Worm (Caenorhabditis elegans) whole organism, L4 larva: ENCODE measurements around the gene F55B12.2.
A peak's percentile ranks its signal among the peaks of the same experiment; 100 is the strongest.

Experiments used
- F37D6.2 ChIP-seq: sonication (generic microtip); optimal IDR thresholded peaks from 2 replicates; lab custom pipeline; 2016; ENCODE audit warnings: mild to moderate bottlenecking, missing genetic modification characterization, missing compliant biosample characterization
- F44E2.7 ChIP-seq: fragments of 200-800 bp; sonication (Bioruptor generic); IDR thresholded peaks from 2 replicates; pipeline ENCODE4 v2.1.2; 2022; ENCODE audit warnings: missing genetic modification characterization, missing compliant biosample characterization
- T20F7.1 ChIP-seq: fragments of 200-800 bp; sonication (Bioruptor generic); optimal IDR thresholded peaks from 2 replicates; lab custom pipeline; 2018; ENCODE audit warnings: mild to moderate bottlenecking, missing genetic modification characterization, missing compliant biosample characterization
- ceh-20 ChIP-seq: fragments of 200-800 bp; sonication (Bioruptor generic); IDR thresholded peaks from 2 replicates; pipeline ENCODE4 v1.3.6; 2022; ENCODE audit warnings: missing genetic modification reagents, missing genetic modification characterization, missing compliant biosample characterization
- ceh-28 ChIP-seq: fragments of 150-350 bp; optimal IDR thresholded peaks from 2 replicates; lab custom pipeline; 2014; ENCODE audit warnings: missing biosample characterization, missing genetic modification reagents, missing genetic modification characterization
- ceh-44 ChIP-seq: fragments of 200-800 bp; sonication (Bioruptor generic); IDR thresholded peaks from 2 replicates; pipeline ENCODE4 v1.3.6; 2022; ENCODE audit warnings: missing genetic modification reagents, missing genetic modification characterization, missing compliant biosample characterization
- daf-16 ChIP-seq, 3 experiments: sonication (generic microtip); optimal IDR thresholded peaks; 2 replicates each; lab custom pipeline; 2016 to 2017; ENCODE audit warnings: missing genetic modification characterization in 3 of 3, missing genetic modification reagents in 3 of 3, mild to moderate bottlenecking in 2 of 3, missing compliant biosample characterization in 2 of 3, missing biosample characterization in 1 of 3, moderate library complexity in 1 of 3
- dmd-6 ChIP-seq: fragments of 200-800 bp; sonication (Bioruptor generic); IDR thresholded peaks from 2 replicates; pipeline ENCODE4 v1.3.6; 2022; ENCODE audit warnings: missing genetic modification reagents, missing genetic modification characterization, missing compliant biosample characterization
- dpl-1 ChIP-seq: fragments of 150-350 bp; optimal IDR thresholded peaks from 2 replicates; lab custom pipeline; 2014; ENCODE audit warnings: missing biosample characterization, missing genetic modification reagents, missing genetic modification characterization
- dve-1 ChIP-seq: sonication (generic microtip); optimal IDR thresholded peaks from 2 replicates; lab custom pipeline; 2017; ENCODE audit warnings: antibody characterized with exemption, mild to moderate bottlenecking, missing genetic modification characterization, missing compliant biosample characterization; ENCODE audit not compliant: insufficient read depth
- egl-43 ChIP-seq: fragments of 200-800 bp; sonication (Bioruptor generic); IDR thresholded peaks from 2 replicates; pipeline ENCODE4 v1.3.6; 2022; ENCODE audit warnings: missing genetic modification reagents, missing genetic modification characterization, missing compliant biosample characterization
- hlh-11 ChIP-seq: fragments of 200-800 bp; sonication (Bioruptor generic); optimal IDR thresholded peaks from 2 replicates; lab custom pipeline; 2018; ENCODE audit warnings: mild to moderate bottlenecking, missing genetic modification characterization, missing compliant biosample characterization
- hlh-30 ChIP-seq: sonication (generic microtip); optimal IDR thresholded peaks from 2 replicates; lab custom pipeline; 2017; ENCODE audit warnings: antibody characterized with exemption, mild to moderate bottlenecking, missing genetic modification characterization, missing compliant biosample characterization; ENCODE audit not compliant: insufficient read depth
- hmg-1.1 ChIP-seq: fragments of 200-800 bp; sonication (Bioruptor generic); IDR thresholded peaks from 2 replicates; pipeline ENCODE4 v1.3.6; 2022; ENCODE audit warnings: missing genetic modification reagents, missing genetic modification characterization, missing compliant biosample characterization
- lin-1 ChIP-seq: fragments of 200-800 bp; sonication (Bioruptor generic); IDR thresholded peaks from 2 replicates; pipeline ENCODE4 v1.3.6; 2022; ENCODE audit warnings: missing genetic modification reagents, missing genetic modification characterization, missing compliant biosample characterization
- lin-15B ChIP-seq: fragments of 150-350 bp; sonication (generic microtip); optimal IDR thresholded peaks from 3 replicates; lab custom pipeline; 2014; ENCODE audit warnings: missing biosample characterization, missing genetic modification characterization
- lin-38 ChIP-seq: fragments of 200-800 bp; sonication (Bioruptor generic); IDR thresholded peaks from 2 replicates; pipeline ENCODE4 v1.3.6; 2022; ENCODE audit warnings: missing genetic modification reagents, missing genetic modification characterization, missing compliant biosample characterization
- lsy-2 ChIP-seq, 2 experiments: fragments of 150-350 bp in 1 of 2; sonication (generic microtip) in 1 of 2; optimal IDR thresholded peaks; 2 replicates each; lab custom pipeline; 2014 to 2017; ENCODE audit warnings: missing biosample characterization in 2 of 2, missing genetic modification characterization in 2 of 2
- madf-9 ChIP-seq: fragments of 200-800 bp; sonication (Bioruptor generic); conservative IDR thresholded peaks from 2 replicates; pipeline ENCODE4 v1.3.6; 2022; ENCODE audit warnings: missing genetic modification reagents, missing genetic modification characterization, missing compliant biosample characterization
- mes-2 ChIP-seq: sonication (generic microtip); optimal IDR thresholded peaks from 2 replicates; lab custom pipeline; 2016; ENCODE audit warnings: missing genotype, mild to moderate bottlenecking, missing genetic modification characterization, missing compliant biosample characterization; ENCODE audit not compliant: poor library complexity, severe bottlenecking
- mxl-3 ChIP-seq: fragments of 200-800 bp; sonication (Bioruptor generic); optimal IDR thresholded peaks from 2 replicates; lab custom pipeline; 2018; ENCODE audit warnings: mild to moderate bottlenecking, missing genetic modification characterization, missing compliant biosample characterization
- nhr-102 ChIP-seq: sonication (generic microtip); optimal IDR thresholded peaks from 2 replicates; lab custom pipeline; 2016; ENCODE audit warnings: mild to moderate bottlenecking, missing genetic modification characterization, moderate library complexity, missing compliant biosample characterization
- nhr-11 ChIP-seq: fragments of 150-350 bp; optimal IDR thresholded peaks from 2 replicates; lab custom pipeline; 2014; ENCODE audit warnings: missing biosample characterization, missing genetic modification characterization
- nhr-25 ChIP-seq: sonication (generic microtip); optimal IDR thresholded peaks from 2 replicates; lab custom pipeline; 2017; ENCODE audit warnings: missing genetic modification characterization, mild to moderate bottlenecking, missing compliant biosample characterization, antibody characterized with exemption, moderate library complexity, borderline replicate concordance; ENCODE audit not compliant: insufficient read depth
- nhr-41 ChIP-seq: fragments of 200-800 bp; sonication (Bioruptor generic); IDR thresholded peaks from 2 replicates; pipeline ENCODE4 v1.3.6; 2022; ENCODE audit warnings: missing genetic modification reagents, missing genetic modification characterization, missing compliant biosample characterization
- nhr-77 ChIP-seq: fragments of 150-350 bp; optimal IDR thresholded peaks from 2 replicates; lab custom pipeline; 2014; ENCODE audit warnings: missing biosample characterization, missing genetic modification characterization
- pha-4 ChIP-seq, 2 experiments: fragments of 150-350 bp in 1 of 2; fragments of 200-800 bp in 1 of 2; sonication (Bioruptor generic) in 1 of 2; IDR thresholded peaks in 1 of 2; optimal IDR thresholded peaks in 1 of 2; 2 replicates each; pipeline versions ENCODE4 v1.3.6 to Lab custom; 2014 to 2022; ENCODE audit warnings: missing genetic modification characterization in 2 of 2, missing genetic modification reagents in 2 of 2, missing biosample characterization in 1 of 2, missing compliant biosample characterization in 1 of 2
- set-16 ChIP-seq: fragments of 200-800 bp; sonication (Bioruptor generic); IDR thresholded peaks from 2 replicates; pipeline ENCODE4 v1.3.6; 2022; ENCODE audit warnings: missing genetic modification reagents, missing genetic modification characterization, missing compliant biosample characterization
- skn-1 ChIP-seq: fragments of 150-350 bp; optimal IDR thresholded peaks from 2 replicates; lab custom pipeline; 2014; ENCODE audit warnings: missing biosample characterization, missing genetic modification characterization
- spr-3 ChIP-seq: fragments of 200-800 bp; sonication (Bioruptor generic); optimal IDR thresholded peaks from 2 replicates; lab custom pipeline; 2018; ENCODE audit warnings: mild to moderate bottlenecking, missing genetic modification characterization, missing compliant biosample characterization
- tra-1 ChIP-seq: fragments of 200-800 bp; sonication (Bioruptor generic); IDR thresholded peaks from 2 replicates; pipeline ENCODE4 v1.3.6; 2022; ENCODE audit warnings: missing genetic modification reagents, missing genetic modification characterization, missing compliant biosample characterization
- unc-62 ChIP-seq, 3 experiments: fragments of 150-350 bp in 1 of 3; sonication (generic microtip); optimal IDR thresholded peaks in 2 of 3; peaks in 1 of 3; 1 replicate in 1 of 3; 2 replicates in 2 of 3; lab custom pipeline; 2014 to 2017; ENCODE audit warnings: missing biosample characterization in 3 of 3, missing genetic modification characterization in 3 of 3, missing genetic modification reagents in 3 of 3, missing genotype in 1 of 3
- vab-7 ChIP-seq: fragments of 200-800 bp; sonication (Bioruptor generic); IDR thresholded peaks from 2 replicates; pipeline ENCODE4 v1.3.6; 2022; ENCODE audit warnings: missing genetic modification reagents, missing genetic modification characterization, missing compliant biosample characterization
- zip-2 ChIP-seq: fragments of 150-350 bp; optimal IDR thresholded peaks from 2 replicates; lab custom pipeline; 2014; ENCODE audit warnings: missing biosample characterization, missing genetic modification characterization

Gene F55B12.2

DNA sequence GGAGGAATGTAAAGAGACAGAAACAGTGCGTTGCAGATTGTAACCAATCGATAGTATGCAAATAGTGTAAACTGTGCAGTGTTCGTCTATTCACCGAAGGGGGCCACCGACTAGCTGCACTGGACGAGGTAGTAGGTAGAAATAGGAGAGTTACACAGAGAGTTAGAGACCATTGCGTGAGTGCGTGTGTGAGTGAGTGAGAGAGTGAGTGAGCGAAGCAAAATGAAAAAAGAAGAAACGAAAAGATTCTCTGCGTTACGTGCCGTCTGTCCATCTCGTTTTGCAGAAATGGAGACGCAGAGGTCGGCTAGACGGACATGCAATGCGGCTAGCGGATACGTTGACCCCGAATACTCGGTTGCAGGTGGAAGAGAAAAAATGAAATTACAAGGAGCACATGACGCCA, 8.3 kb downstream of the F55B12.2 start (continued):
- TF ChIP-seq tra-1: no peak
- no peak for TF ChIP-seq lin-38 (GFP tag; lab: Robert Waterston, UW)
- peak; percentile 28 for TF ChIP-seq nhr-25 (tag; lab: Kevin White, UChicago)
- peak; percentile 16 for TF ChIP-seq ceh-28 (tag; lab: Kevin White, UChicago)
- TF ChIP-seq T20F7.1 (GFP tag; lab: Kevin White, UChicago): peak; percentile 2
- peak; percentile 75 for TF ChIP-seq mes-2 (tag; lab: Kevin White, UChicago)
- TF ChIP-seq madf-9 (GFP tag; lab: Robert Waterston, UW): no peak
- peak; percentile 55; the same call in 1 of the 2 replicates for TF ChIP-seq egl-43 (GFP tag; lab: Robert Waterston, UW)
- no peak for TF ChIP-seq zip-2 (tag; lab: Kevin White, UChicago)
- TF ChIP-seq vab-7: 0 out of 2 replicates have a peak, but pooled peaks have one; percentile 6
- TF ChIP-seq F37D6.2 (tag; lab: Kevin White, UChicago): peak; percentile 25
- peak; percentile 46 to 49 for TF ChIP-seq lsy-2 (tag; optimal IDR thresholded peaks at IDR 0.05; lab: Kevin White, UChicago)
- 0 out of 2 replicates have a peak, but pooled peaks have one; percentile 31 for TF ChIP-seq lin-1 (GFP tag; lab: Robert Waterston, UW)
- no peak for TF ChIP-seq nhr-102 (tag; lab: Kevin White, UChicago)
- TF ChIP-seq nhr-77: peak; percentile 21
- peak; percentile 49 for TF ChIP-seq hlh-30 (tag; lab: Kevin White, UChicago)
- TF ChIP-seq hlh-11 (tag; lab: Kevin White, UChicago): peak; percentile 83
- TF ChIP-seq pha-4 (GFP tag; IDR thresholded peaks at IDR 0.05; lab: Robert Waterston, UW): no peak
- peak; percentile 28 for TF ChIP-seq pha-4 (tag; optimal IDR thresholded peaks at IDR 0.05; lab: Kevin White, UChicago)
- no peak for TF ChIP-seq nhr-41 (GFP tag; lab: Robert Waterston, UW)
- TF ChIP-seq dpl-1: peak; percentile 19
- TF ChIP-seq dve-1 (tag; lab: Kevin White, UChicago): no peak
- TF ChIP-seq hmg-1.1 (GFP tag; lab: Robert Waterston, UW): peak; percentile 74
- TF ChIP-seq nhr-11 (tag; lab: Kevin White, UChicago): peak; percentile 79
- TF ChIP-seq ceh-20: peak; percentile 25; the same call in 1 of the 2 replicates
- peak; percentile 74 for TF ChIP-seq mxl-3 (GFP tag; lab: Kevin White, UChicago)

ce11 chrV:13807232-13807631, 9.5 kb downstream of the F55B12.2 start, which contains the start of gene swan-1:
Gene swan-1, minus strand, starts transcription at chrV:13807237.
- TF ChIP-seq ceh-44: no peak
- no peak for TF ChIP-seq tra-1
- TF ChIP-seq skn-1 (tag; lab: Kevin White, UChicago): no peak
- TF ChIP-seq nhr-41 (GFP tag; lab: Robert Waterston, UW): no peak
- TF ChIP-seq hlh-11 (tag; lab: Kevin White, UChicago): peak; percentile 1
- TF ChIP-seq lin-15B (tag; lab: Kevin White, UChicago): no peak
- TF ChIP-seq lsy-2 (tag; optimal IDR thresholded peaks at IDR 0.05; lab: Kevin White, UChicago): peak in 1 of 2 experiments; percentile 9
- TF ChIP-seq lin-38 (GFP tag; lab: Robert Waterston, UW): no peak
- peak in 1 of 2 experiments; percentile 3 for TF ChIP-seq daf-16 (GFP tag; optimal IDR thresholded peaks at IDR 0.05; lab: Kevin White, UChicago)
- no peak for TF ChIP-seq daf-16 (tag; optimal IDR thresholded peaks at IDR 0.05; lab: Kevin White, UChicago)
- TF ChIP-seq F44E2.7 (GFP tag; lab: Robert Waterston, UW): no peak
- TF ChIP-seq dmd-6 (GFP tag; lab: Robert Waterston, UW): no peak

DNA sequence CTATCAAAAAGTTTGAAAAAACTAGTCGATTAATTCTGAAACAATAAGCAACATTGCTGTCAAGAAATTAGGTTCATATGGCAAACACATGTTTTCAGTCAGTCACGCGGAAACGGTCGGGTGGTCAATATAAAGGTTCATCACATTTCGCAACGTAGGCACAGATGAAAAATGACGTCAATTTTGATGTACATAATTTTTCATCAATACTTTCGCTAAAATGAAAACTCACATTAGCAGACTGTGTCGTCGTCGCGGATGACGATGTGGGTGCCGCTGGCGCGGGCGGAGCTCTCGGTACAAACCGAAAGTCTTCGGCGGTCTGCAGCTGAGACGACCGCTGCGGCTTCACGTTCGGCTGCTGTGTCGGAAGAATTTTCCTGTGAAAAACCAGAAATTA, 12.9 kb downstream of the F55B12.2 start, which contains the start of gene swan-2:
TSS of gene swan-2 (minus strand) at position 380 of the 400 bp plus-strand sequence.
- TF ChIP-seq hlh-30 (tag; lab: Kevin White, UChicago) (peak; percentile 36), set-16 (GFP tag; lab: Robert Waterston, UW) (peak; percentile 77), unc-62 (GFP tag; optimal IDR thresholded peaks at IDR 0.05 in 1 of 2; lab: Kevin White, UChicago) (peak in 1 of 2 experiments; percentile 82), unc-62 (tag; optimal IDR thresholded peaks at IDR 0.05; lab: Kevin White, UChicago) (no peak), spr-3 (no peak)
